Worm (Caenorhabditis elegans) whole organism, mixed stage, embryonic: ENCODE measurements around the gene nspb-5.

Experiments
- M03D4.4 ChIP-seq: sonication (generic microtip); optimal IDR thresholded peaks from 2 replicates; lab custom pipeline; 2017; ENCODE audit warnings: mild to moderate bottlenecking, missing genetic modification characterization, missing compliant biosample characterization
- ceh-39 ChIP-seq: fragments of 150-350 bp; optimal IDR thresholded peaks from 2 replicates; lab custom pipeline; 2014; ENCODE audit warnings: missing biosample characterization, missing genetic modification characterization
- ceh-43 ChIP-seq: fragments of 200-800 bp; sonication (Bioruptor generic); optimal IDR thresholded peaks from 2 replicates; lab custom pipeline; 2018; ENCODE audit warnings: mild to moderate bottlenecking, missing genetic modification characterization, moderate library complexity, missing compliant biosample characterization
- ceh-83 ChIP-seq: fragments of 200-800 bp; sonication (Bioruptor generic); optimal IDR thresholded peaks from 2 replicates; lab custom pipeline; 2018; ENCODE audit warnings: mild to moderate bottlenecking, missing genetic modification characterization, missing compliant biosample characterization
- ces-1 ChIP-seq: fragments of 150-350 bp; optimal IDR thresholded peaks from 2 replicates; lab custom pipeline; 2014; ENCODE audit warnings: missing biosample characterization, missing genetic modification reagents, missing genetic modification characterization
- cnd-1 ChIP-seq: fragments of 200-800 bp; sonication (Bioruptor generic); optimal IDR thresholded peaks from 2 replicates; lab custom pipeline; 2018; ENCODE audit warnings: mild to moderate bottlenecking, missing genetic modification characterization, missing compliant biosample characterization
- drap-1 ChIP-seq: fragments of 200-800 bp; sonication (Bioruptor generic); optimal IDR thresholded peaks from 3 replicates; lab custom pipeline; 2018; ENCODE audit warnings: mild to moderate bottlenecking, missing genetic modification characterization, missing compliant biosample characterization
- elt-3 ChIP-seq: fragments of 150-350 bp; optimal IDR thresholded peaks from 2 replicates; lab custom pipeline; 2014; ENCODE audit warnings: missing biosample characterization, missing genetic modification characterization
- flh-1 ChIP-seq: fragments of 200-800 bp; sonication (Bioruptor generic); optimal IDR thresholded peaks from 2 replicates; lab custom pipeline; 2018; ENCODE audit warnings: mild to moderate bottlenecking, missing genetic modification characterization, moderate library complexity, missing compliant biosample characterization
- ham-2 ChIP-seq: fragments of 200-800 bp; sonication (Bioruptor generic); optimal IDR thresholded peaks from 2 replicates; lab custom pipeline; 2018; ENCODE audit warnings: mild to moderate bottlenecking, missing genetic modification characterization, missing compliant biosample characterization
- hlh-1 ChIP-seq: fragments of 150-350 bp; optimal IDR thresholded peaks from 2 replicates; lab custom pipeline; 2014; ENCODE audit warnings: missing biosample characterization, missing genetic modification reagents, missing genetic modification characterization
- lin-13 ChIP-seq: fragments of 150-350 bp; optimal IDR thresholded peaks from 2 replicates; lab custom pipeline; 2014; ENCODE audit warnings: missing biosample characterization, missing genetic modification characterization
- lin-32 ChIP-seq: fragments of 200-800 bp; sonication (Bioruptor generic); optimal IDR thresholded peaks from 2 replicates; lab custom pipeline; 2018; ENCODE audit warnings: mild to moderate bottlenecking, missing genetic modification characterization, missing compliant biosample characterization
- lsy-2 ChIP-seq: fragments of 150-350 bp; optimal IDR thresholded peaks from 2 replicates; lab custom pipeline; 2014; ENCODE audit warnings: missing biosample characterization, missing genetic modification characterization
- mab-5 ChIP-seq: fragments of 150-350 bp; optimal IDR thresholded peaks from 2 replicates; lab custom pipeline; 2014; ENCODE audit warnings: missing biosample characterization, missing genetic modification characterization
- mls-2 ChIP-seq: sonication (generic microtip); optimal IDR thresholded peaks from 2 replicates; lab custom pipeline; 2016; ENCODE audit warnings: mild to moderate bottlenecking, missing genetic modification characterization, moderate library complexity, missing compliant biosample characterization
- nhr-12 ChIP-seq: fragments of 150-350 bp; optimal IDR thresholded peaks from 2 replicates; lab custom pipeline; 2014; ENCODE audit warnings: missing biosample characterization, missing genetic modification characterization
- nhr-2 ChIP-seq: fragments of 150-350 bp; optimal IDR thresholded peaks from 2 replicates; lab custom pipeline; 2014; ENCODE audit warnings: missing biosample characterization, missing genetic modification characterization
- nhr-237 ChIP-seq: fragments of 150-350 bp; optimal IDR thresholded peaks from 2 replicates; lab custom pipeline; 2014; ENCODE audit warnings: missing biosample characterization, missing genetic modification characterization
- nhr-28 ChIP-seq: fragments of 150-350 bp; optimal IDR thresholded peaks from 2 replicates; lab custom pipeline; 2014; ENCODE audit warnings: missing biosample characterization, missing genetic modification characterization
- nhr-76 ChIP-seq: sonication (generic microtip); optimal IDR thresholded peaks from 2 replicates; lab custom pipeline; 2017; ENCODE audit warnings: missing biosample characterization, missing genetic modification characterization
- pha-4 ChIP-seq: fragments of 150-350 bp; optimal IDR thresholded peaks from 2 replicates; lab custom pipeline; 2018; ENCODE audit warnings: missing biosample characterization, missing genetic modification reagents, missing genetic modification characterization
- sem-2 ChIP-seq: fragments of 200-800 bp; sonication (Bioruptor generic); optimal IDR thresholded peaks from 2 replicates; lab custom pipeline; 2018; ENCODE audit warnings: mild to moderate bottlenecking, missing genetic modification characterization, missing compliant biosample characterization
- snpc-4 ChIP-seq: fragments of 150-350 bp; optimal IDR thresholded peaks from 2 replicates; lab custom pipeline; 2014; ENCODE audit warnings: missing biosample characterization, missing genetic modification characterization
- sptf-1 ChIP-seq: sonication (generic microtip); optimal IDR thresholded peaks from 2 replicates; lab custom pipeline; 2017; ENCODE audit warnings: mild to moderate bottlenecking, missing genetic modification characterization, moderate library complexity, missing compliant biosample characterization
- tbx-8 ChIP-seq: fragments of 200-800 bp; sonication (Bioruptor generic); optimal IDR thresholded peaks from 2 replicates; lab custom pipeline; 2018; ENCODE audit warnings: mild to moderate bottlenecking, missing genetic modification characterization, moderate library complexity, missing compliant biosample characterization
- unc-120 ChIP-seq: sonication (generic microtip); optimal IDR thresholded peaks from 2 replicates; lab custom pipeline; 2017; ENCODE audit warnings: missing genetic modification characterization, missing compliant biosample characterization; ENCODE audit not compliant: poor library complexity, severe bottlenecking
- unc-39 ChIP-seq: fragments of 150-350 bp; optimal IDR thresholded peaks from 2 replicates; lab custom pipeline; 2014; ENCODE audit warnings: missing biosample characterization, missing genetic modification characterization
- ztf-11 ChIP-seq: fragments of 150-350 bp; optimal IDR thresholded peaks from 2 replicates; lab custom pipeline; 2014; ENCODE audit warnings: missing biosample characterization, missing genetic modification characterization

The nspb-5 gene

ce11 chrIV:6605863-6606262 is 7.0 kb downstream of the nspb-5 start, which contains the start of gene nstp-2:
Gene nstp-2, minus strand, starts transcription at chrIV:6606188.
- no peak for TF ChIP-seq nhr-237 (tag; lab: Kevin White, UChicago)
- TF ChIP-seq nhr-28, result no peak
- no peak for TF ChIP-seq cnd-1
- no peak for TF ChIP-seq snpc-4 (tag; lab: Kevin White, UChicago)
- TF ChIP-seq elt-3 (tag; lab: Kevin White, UChicago), result no peak

ce11 chrIV:6606587-6606986 is 7.7 kb downstream of the nspb-5 start:
- TF ChIP-seq pha-4 (no peak), ztf-11 (tag; lab: Kevin White, UChicago) (no peak), hlh-1 (tag; lab: Kevin White, UChicago) (no peak), lin-32 (no peak), snpc-4 (tag; lab: Kevin White, UChicago) (no peak), drap-1 (no peak), cnd-1 (no peak), unc-39 (tag; lab: Kevin White, UChicago) (no peak), nhr-12 (no peak), tbx-8 (GFP tag; lab: Kevin White, UChicago) (no peak), nhr-2 (tag; lab: Kevin White, UChicago) (no peak), unc-120 (tag; lab: Kevin White, UChicago) (no peak)

ce11 chrIV:6607059-6607458 is 8.2 kb downstream of the nspb-5 start:
- TF ChIP-seq ceh-39 (tag; lab: Kevin White, UChicago), result no peak
- TF ChIP-seq mls-2, result no peak
- no peak for TF ChIP-seq ces-1
- TF ChIP-seq nhr-12, result no peak
- TF ChIP-seq mab-5 (tag; lab: Kevin White, UChicago), result no peak
- TF ChIP-seq sem-2 (GFP tag; lab: Kevin White, UChicago), result no peak
- TF ChIP-seq nhr-28, result no peak
- no peak for TF ChIP-seq unc-39 (tag; lab: Kevin White, UChicago)
- no peak for TF ChIP-seq ceh-43
- no peak for TF ChIP-seq nhr-237 (tag; lab: Kevin White, UChicago)
- no peak for TF ChIP-seq elt-3 (tag; lab: Kevin White, UChicago)
- no peak for TF ChIP-seq nhr-2 (tag; lab: Kevin White, UChicago)

- TF ChIP-seq nhr-28 (no peak), tbx-8 (GFP tag; lab: Kevin White, UChicago) (no peak), ztf-11 (tag; lab: Kevin White, UChicago) (no peak), ceh-83 (GFP tag; lab: Kevin White, UChicago) (no peak), sptf-1 (tag; lab: Kevin White, UChicago) (no peak), nhr-237 (tag; lab: Kevin White, UChicago) (no peak), drap-1 (no peak), elt-3 (tag; lab: Kevin White, UChicago) (no peak)
Measured at ce11 chrIV:6613296-6613695, 14.5 kb downstream of the nspb-5 start, which contains the start of gene drh-1. Gene drh-1, minus strand, starts transcription at chrIV:6613353.

- TF ChIP-seq nhr-2 (tag; lab: Kevin White, UChicago), result no peak
- no peak for TF ChIP-seq nhr-76
- no peak for TF ChIP-seq unc-120 (tag; lab: Kevin White, UChicago)
- TF ChIP-seq flh-1 (GFP tag; lab: Kevin White, UChicago), result no peak
- no peak for TF ChIP-seq pha-4
- TF ChIP-seq lsy-2, result no peak
- TF ChIP-seq ceh-43, result no peak
- no peak for TF ChIP-seq ceh-83 (GFP tag; lab: Kevin White, UChicago)
- no peak for TF ChIP-seq ces-1
- no peak for TF ChIP-seq nhr-12
- no peak for TF ChIP-seq M03D4.4 (tag; lab: Kevin White, UChicago)
Measured at ce11 chrIV:6618607-6619006, 19.8 kb downstream of the nspb-5 start.

- no peak for TF ChIP-seq ceh-83 (GFP tag; lab: Kevin White, UChicago)
- no peak for TF ChIP-seq snpc-4 (tag; lab: Kevin White, UChicago)
- no peak for TF ChIP-seq nhr-76
- TF ChIP-seq ham-2 (GFP tag; lab: Kevin White, UChicago), result no peak
- TF ChIP-seq sem-2 (GFP tag; lab: Kevin White, UChicago), result no peak
- TF ChIP-seq tbx-8 (GFP tag; lab: Kevin White, UChicago), result no peak
- TF ChIP-seq nhr-28, result no peak
- TF ChIP-seq unc-120 (tag; lab: Kevin White, UChicago), result no peak
- no peak for TF ChIP-seq lin-13 (tag; lab: Kevin White, UChicago)
- TF ChIP-seq mab-5 (tag; lab: Kevin White, UChicago), result no peak
- no peak for TF ChIP-seq pha-4
Measured at ce11 chrIV:6621252-6621651, 22.4 kb downstream of the nspb-5 start, which contains the start of gene C01B10.3. Gene C01B10.3, minus strand, starts transcription at chrIV:6621352.
